Worm (Caenorhabditis elegans) whole organism, L4 larva: ENCODE results near the gene ZK742.6.

ENCODE experiments used
- daf-12 ChIP-seq: fragments of 150-350 bp; optimal IDR thresholded peaks from 2 replicates; lab custom pipeline; 2014; ENCODE audit warnings: missing biosample characterization, missing genetic modification reagents, missing genetic modification characterization
- nhr-28 ChIP-seq: fragments of 150-350 bp; optimal IDR thresholded peaks from 2 replicates; lab custom pipeline; 2014; ENCODE audit warnings: missing biosample characterization, missing genetic modification characterization
- zag-1 ChIP-seq: fragments of 150-350 bp; optimal IDR thresholded peaks from 2 replicates; lab custom pipeline; 2014; ENCODE audit warnings: missing biosample characterization, missing genetic modification characterization

DNA sequence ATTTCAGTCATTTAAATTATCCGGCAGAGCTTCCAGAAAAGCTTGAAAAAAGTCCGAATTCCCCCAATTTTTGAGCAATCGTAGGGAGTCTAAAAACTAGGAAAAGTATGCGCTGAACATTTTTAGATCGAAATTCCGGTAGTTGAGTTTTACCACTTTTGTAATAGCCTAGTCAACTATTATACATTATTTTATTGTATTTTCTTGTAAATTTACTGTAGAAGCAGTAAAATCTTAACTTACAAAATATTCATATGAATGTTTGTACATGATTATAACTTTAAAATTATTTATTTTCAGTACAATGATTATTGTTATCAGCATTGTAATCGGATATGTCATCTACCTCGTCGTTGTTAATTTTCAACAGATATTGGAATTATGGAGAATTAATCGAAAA, 33.2 kb downstream of the ZK742.6 start, which contains the start of gene cyp-32A1:
- TF ChIP-seq nhr-28 (tag; lab: Kevin White, UChicago) (no peak), zag-1 (tag; lab: Kevin White, UChicago) (no peak), daf-12 (tag; lab: Kevin White, UChicago) (no peak)
